Worm (Caenorhabditis elegans): ENCODE measurements around the gene K11G12.6.

K11G12.6 gene

DNA sequence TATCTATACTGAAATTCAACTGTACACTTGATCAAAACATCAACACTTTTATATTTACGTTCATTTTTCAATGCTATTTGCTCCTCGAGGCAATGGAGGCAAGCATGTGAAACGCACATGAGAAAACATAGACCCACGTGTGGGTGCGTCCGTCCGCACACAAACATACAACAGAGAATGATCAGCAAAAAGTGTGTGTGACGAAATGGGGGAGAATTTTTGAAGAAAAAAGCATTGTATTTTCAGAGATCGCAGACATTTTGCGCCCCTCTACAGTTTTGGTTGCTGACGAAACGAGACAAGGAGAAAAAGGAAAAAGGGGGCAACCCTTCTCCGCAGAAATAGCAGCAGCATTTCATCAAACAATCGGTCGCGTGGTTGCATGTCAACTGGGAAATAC is 20.7 kb upstream of the K11G12.6 start (continued):
- no peak for TF ChIP-seq F57C9.4 (tag; optimal IDR thresholded peaks at IDR 0.05)

DNA sequence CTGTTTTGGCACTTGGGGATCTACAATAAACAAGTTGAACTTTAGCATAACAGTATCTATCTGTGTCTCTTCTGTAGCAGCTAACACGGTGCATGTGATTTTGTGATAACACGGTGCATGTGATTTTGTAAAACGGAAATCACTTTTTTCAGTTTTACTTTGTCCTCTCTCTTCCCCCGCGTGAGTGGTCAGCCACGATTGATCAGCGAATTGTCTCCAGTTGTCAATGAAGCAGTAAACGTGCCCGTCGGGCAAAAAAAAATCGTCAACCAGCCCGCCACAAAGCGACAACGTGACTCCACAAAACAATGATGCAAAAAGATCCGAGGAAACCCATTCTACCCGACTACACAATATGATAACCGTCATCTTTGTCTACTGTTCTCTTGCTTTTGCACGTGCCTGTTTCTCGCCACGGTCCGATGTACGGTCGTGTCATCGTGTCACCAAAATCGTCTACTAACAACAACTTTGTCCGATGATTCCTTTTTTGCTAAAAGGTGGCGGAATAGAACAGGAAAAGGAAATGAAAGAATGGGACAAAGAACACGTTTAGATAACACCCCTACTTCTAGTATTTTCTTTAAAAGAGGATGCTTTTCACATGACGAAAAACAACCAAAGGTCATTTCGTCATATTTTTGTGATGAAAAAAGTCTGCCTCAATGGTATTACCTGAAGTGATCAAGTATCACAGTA is 19.8 kb upstream of the K11G12.6 start:
- TF ChIP-seq K11D2.4 (GFP tag; IDR thresholded peaks at IDR 0.05) (peak; percentile 86), ets-4 (GFP tag; optimal IDR thresholded peaks at IDR 0.05) (peak; percentile 39), aptf-3 (GFP tag; IDR thresholded peaks at IDR 0.05) (no peak), Y53F4B.3 (GFP tag; IDR thresholded peaks at IDR 0.05) (no peak), F57C9.4 (tag; optimal IDR thresholded peaks at IDR 0.05) (no peak), nfya-2 (GFP tag; IDR thresholded peaks at IDR 0.05) (no peak), madf-8 (GFP tag; conservative IDR thresholded peaks at IDR 0.05) (no peak), gei-17 (GFP tag; optimal IDR thresholded peaks at IDR 0.05) (peak; percentile 25), athp-1 (tag; optimal IDR thresholded peaks at IDR 0.05) (no peak), F39B2.1 (GFP tag; IDR thresholded peaks at IDR 0.05) (no peak), hlh-12 (tag; optimal IDR thresholded peaks at IDR 0.05) (no peak), lag-1 (GFP tag; IDR thresholded peaks at IDR 0.05) (no peak), sea-2 (GFP tag; IDR thresholded peaks at IDR 0.05) (peak; percentile 62; the same call in 1 of the 2 replicates), madf-10 (tag; optimal IDR thresholded peaks at IDR 0.05) (peak; percentile 40), lin-35 (GFP tag; optimal IDR thresholded peaks at IDR 0.05) (peak in 1 of 3 experiments; percentile 41), F10E7.11 (tag; optimal IDR thresholded peaks at IDR 0.05) (no peak), Y67H2A.10 (GFP tag; conservative IDR thresholded peaks at IDR 0.05) (no peak), lsl-1 (GFP tag; optimal IDR thresholded peaks at IDR 0.05) (no peak), ceh-79 (tag; optimal IDR thresholded peaks at IDR 0.05) (no peak), lin-40 (tag; optimal IDR thresholded peaks at IDR 0.05) (peak; percentile 81), F22D6.2 (tag; optimal IDR thresholded peaks at IDR 0.05) (peak; percentile 90), F52B5.7 (tag; optimal IDR thresholded peaks at IDR 0.05) (no peak), ztf-26 (tag; optimal IDR thresholded peaks at IDR 0.05) (peak; percentile 89), ceh-58 (GFP tag; IDR thresholded peaks at IDR 0.05) (no peak), rec-8 (tag; optimal IDR thresholded peaks at IDR 0.05) (no peak), snpc-3.4 (tag; optimal IDR thresholded peaks at IDR 0.05) (no peak), ztf-25 (GFP tag; IDR thresholded peaks at IDR 0.05) (no peak), D2030.7 (GFP tag; IDR thresholded peaks at IDR 0.05) (no peak), Y95B8A.8 (GFP tag; IDR thresholded peaks at IDR 0.05) (0 out of 2 replicates have a peak, but pooled peaks have one; percentile 47), hmg-20 (GFP tag; IDR thresholded peaks at IDR 0.05) (0 out of 2 replicates have a peak, but pooled peaks have one; percentile 15), ekl-4 (GFP tag; IDR thresholded peaks at IDR 0.05) (peak; percentile 20; the same call in 1 of the 2 replicates), nhr-80 (tag; optimal IDR thresholded peaks at IDR 0.05) (peak; percentile 84), fkh-3 (tag; optimal IDR thresholded peaks at IDR 0.05) (no peak), chd-7 (tag; optimal IDR thresholded peaks at IDR 0.05) (peak; percentile 90), K12H6.12 (tag; optimal IDR thresholded peaks at IDR 0.05) (peak; percentile 8), Y53G8AR.9 (GFP tag; conservative IDR thresholded peaks at IDR 0.05) (peak; percentile 84), ama-1 (optimal IDR thresholded peaks at IDR 0.05) (peak; percentile 32), ama-1 (GFP tag; optimal IDR thresholded peaks at IDR 0.05) (no peak), pha-4 (tag; optimal IDR thresholded peaks at IDR 0.05) (no peak), tbp1 (GFP tag; optimal IDR thresholded peaks at IDR 0.05) (peak; percentile 55), nfyb-1 (GFP tag; IDR thresholded peaks at IDR 0.05) (peak; percentile 88), Y56A3A.18 (GFP tag; IDR thresholded peaks at IDR 0.05) (no peak), B0261.1 (tag; optimal IDR thresholded peaks at IDR 0.05) (no peak), lir-1 (GFP tag; conservative IDR thresholded peaks at IDR 0.05) (peak; percentile 74), ZK185.1 (tag; optimal IDR thresholded peaks at IDR 0.05; ENCODE audit: poor library complexity, severe bottlenecking) (no peak), atf-7 (tag; optimal IDR thresholded peaks at IDR 0.05) (peak; percentile 79), xnd-1 (tag; optimal IDR thresholded peaks at IDR 0.05) (no peak)
